Fruit fly (Drosophila melanogaster) S2 (cell line): ENCODE data around the gene CG32295.

ENCODE experiments used
- CG8478 ChIP-seq: fragments of >200 bp; optimal IDR thresholded peaks from 2 replicates; lab custom pipeline; 2018
- CTCF ChIP-seq, 2 experiments: fragments of >200 bp; optimal IDR thresholded peaks; 2 replicates each; lab custom pipeline; 2018

- TF ChIP-seq CG8478 (lab: Kevin White, UChicago), result no peak
- no peak for TF ChIP-seq CTCF (optimal IDR thresholded peaks at IDR 0.05; lab: Kevin White, UChicago)
These were observed 17.8 kb upstream of the CG32295 start for dm6 chr3L:2544435-2545076.
